Worm (Caenorhabditis elegans) whole organism, early embryonic: ENCODE data around the gene sra-6.

ENCODE experiments used
- B0310.2 ChIP-seq: sonication (generic microtip); optimal IDR thresholded peaks from 2 replicates; lab custom pipeline; 2016; ENCODE audit warnings: mild to moderate bottlenecking, missing genetic modification characterization, missing compliant biosample characterization
- F13C5.2 ChIP-seq: sonication (generic microtip); optimal IDR thresholded peaks from 2 replicates; lab custom pipeline; 2017; ENCODE audit warnings: mild to moderate bottlenecking, missing genetic modification characterization, inconsistent platforms, missing compliant biosample characterization
- aly-1 ChIP-seq: sonication (generic microtip); optimal IDR thresholded peaks from 2 replicates; lab custom pipeline; 2016; ENCODE audit warnings: missing genetic modification characterization, missing compliant biosample characterization
- ama-1 ChIP-seq: fragments of 150-350 bp; optimal IDR thresholded peaks from 2 replicates; lab custom pipeline; 2014
- ceh-13 ChIP-seq: fragments of 200-800 bp; sonication (Bioruptor generic); optimal IDR thresholded peaks from 2 replicates; lab custom pipeline; 2018; ENCODE audit warnings: mild to moderate bottlenecking, missing genetic modification characterization, missing compliant biosample characterization
- ceh-36 ChIP-seq: sonication (generic microtip); optimal IDR thresholded peaks from 2 replicates; lab custom pipeline; 2016; ENCODE audit warnings: missing genetic modification characterization, inconsistent platforms, missing compliant biosample characterization
- ets-7 ChIP-seq: sonication (generic microtip); optimal IDR thresholded peaks from 2 replicates; lab custom pipeline; 2016; ENCODE audit warnings: missing genotype, missing genetic modification characterization, missing compliant biosample characterization
- flt-1 ChIP-seq: fragments of 200-800 bp; sonication (Bioruptor generic); IDR thresholded peaks from 2 replicates; pipeline ENCODE4 v1.3.6; 2022; ENCODE audit warnings: missing genetic modification characterization, missing compliant biosample characterization
- hmbx-1 ChIP-seq: sonication (generic microtip); optimal IDR thresholded peaks from 2 replicates; lab custom pipeline; 2016; ENCODE audit warnings: mild to moderate bottlenecking, missing genetic modification characterization, missing compliant biosample characterization
- hmg-4 ChIP-seq: fragments of 200-800 bp; sonication (Bioruptor generic); optimal IDR thresholded peaks from 2 replicates; lab custom pipeline; 2018; ENCODE audit warnings: mild to moderate bottlenecking, missing genetic modification characterization, missing compliant biosample characterization
- hnd-1 ChIP-seq: sonication (generic microtip); optimal IDR thresholded peaks from 2 replicates; lab custom pipeline; 2016; ENCODE audit warnings: missing genetic modification characterization, missing compliant biosample characterization
- pes-1 ChIP-seq: fragments of 200-800 bp; sonication (Bioruptor generic); IDR thresholded peaks from 2 replicates; pipeline ENCODE4 v1.3.6; 2022; ENCODE audit warnings: missing genetic modification reagents, missing genetic modification characterization, missing compliant biosample characterization
- scrt-1 ChIP-seq: fragments of 200-800 bp; sonication (Bioruptor generic); IDR thresholded peaks from 2 replicates; pipeline ENCODE4 v1.3.6; 2022; ENCODE audit warnings: missing genetic modification characterization, missing compliant biosample characterization
- sea-1 ChIP-seq: fragments of 200-800 bp; sonication (Bioruptor generic); conservative IDR thresholded peaks from 2 replicates; pipeline ENCODE4 v1.3.6; 2022; ENCODE audit warnings: missing genetic modification characterization, missing compliant biosample characterization
- tbx-11 ChIP-seq: fragments of 200-800 bp; sonication (Bioruptor generic); IDR thresholded peaks from 2 replicates; pipeline ENCODE4 v1.3.6; 2022; ENCODE audit warnings: missing genetic modification characterization, missing compliant biosample characterization
- tbx-37 ChIP-seq: fragments of 200-800 bp; sonication (Bioruptor generic); conservative IDR thresholded peaks from 2 replicates; pipeline ENCODE4 v1.3.6; 2022; ENCODE audit warnings: missing genetic modification reagents, missing genetic modification characterization, missing compliant biosample characterization
- tra-4 ChIP-seq: sonication (generic microtip); optimal IDR thresholded peaks from 2 replicates; lab custom pipeline; 2017; ENCODE audit warnings: missing genetic modification characterization, missing compliant biosample characterization

Gene sra-6

ce11 chrII:9528480-9528879 is 22.1 kb downstream of the sra-6 start, which contains the start of gene sra-2:
Gene sra-2 (plus strand): TSS chrII:9528780.
- TF ChIP-seq flt-1 (GFP tag; lab: Robert Waterston, UW): no peak
- no peak for TF ChIP-seq ets-7 (tag; lab: Kevin White, UChicago)

ce11 chrII:9523539-9524224 is 26.9 kb downstream of the sra-6 start, which contains the start of gene mex-6:
Gene mex-6 (plus strand): TSS chrII:9524174.
- TF ChIP-seq ceh-13 (no peak), ama-1 (lab: Kevin White, UChicago) (no peak), tra-4 (tag; lab: Kevin White, UChicago) (no peak)

DNA sequence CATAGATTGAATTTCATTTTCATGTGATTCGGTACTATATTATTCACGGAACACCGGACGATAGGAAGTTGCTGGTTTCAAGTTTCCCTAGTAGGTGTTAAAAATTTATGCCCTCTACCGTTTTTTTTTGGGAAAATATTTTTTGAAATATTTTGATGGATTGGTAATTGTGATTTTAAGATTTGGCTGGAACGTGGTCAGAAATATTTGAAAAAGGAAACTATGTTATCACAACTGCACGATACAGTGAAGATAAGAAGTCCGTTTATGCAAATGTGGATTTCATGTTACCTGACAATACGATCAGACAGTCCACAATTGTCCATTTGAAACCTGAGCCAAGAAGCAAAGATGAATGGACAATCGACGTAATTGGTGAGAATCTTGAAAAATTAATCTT is 27.6 kb downstream of the sra-6 start, which contains the start of gene AH6.17:
Gene AH6.17 (plus strand): TSS at position 185 of the 400 bp plus-strand sequence.
- no peak for TF ChIP-seq hmbx-1
- TF ChIP-seq sea-1 (GFP tag; lab: Robert Waterston, UW): no peak

DNA sequence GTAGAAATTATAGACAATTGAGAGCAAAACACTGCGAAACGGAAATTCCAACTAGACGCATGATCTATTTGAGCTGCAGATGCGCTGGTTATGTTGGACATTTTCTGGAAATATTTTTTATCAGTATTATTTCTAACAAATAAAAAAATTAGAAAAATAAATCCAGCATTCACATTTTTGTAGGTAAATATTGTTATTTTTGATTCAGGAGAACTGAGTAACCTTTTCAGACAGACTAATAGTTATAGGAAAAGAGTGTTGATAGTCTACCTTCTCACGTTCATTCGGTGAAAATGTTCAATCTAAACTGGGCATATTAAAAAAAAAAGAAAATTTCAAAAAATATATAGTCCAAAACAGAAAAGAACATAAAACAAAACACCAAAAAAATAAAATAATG is 29.0 kb downstream of the sra-6 start, which contains the start of gene sra-1:
Gene sra-1 (minus strand): TSS at position 101 of the 400 bp plus-strand sequence.
- TF ChIP-seq scrt-1 (GFP tag; lab: Robert Waterston, UW): no peak
- no peak for TF ChIP-seq ama-1 (lab: Kevin White, UChicago)
- TF ChIP-seq tbx-37 (GFP tag; lab: Robert Waterston, UW): no peak
- no peak for TF ChIP-seq pes-1
- no peak for TF ChIP-seq flt-1 (GFP tag; lab: Robert Waterston, UW)

- TF ChIP-seq aly-1 (tag; lab: Kevin White, UChicago): no peak
- TF ChIP-seq ama-1 (lab: Kevin White, UChicago): no peak
- no peak for TF ChIP-seq ceh-36 (tag; lab: Kevin White, UChicago)
- TF ChIP-seq flt-1 (GFP tag; lab: Robert Waterston, UW): no peak
- TF ChIP-seq pes-1: no peak
- no peak for TF ChIP-seq ets-7 (tag; lab: Kevin White, UChicago)
These were observed 31.8 kb downstream of the sra-6 start, which contains the start of the genes sfxn-1.1 and AH6.3 for ce11 chrII:9518781-9519180. Gene sfxn-1.1 (minus strand): TSS chrII:9518881. Gene AH6.3 (plus strand): TSS chrII:9519055.

DNA sequence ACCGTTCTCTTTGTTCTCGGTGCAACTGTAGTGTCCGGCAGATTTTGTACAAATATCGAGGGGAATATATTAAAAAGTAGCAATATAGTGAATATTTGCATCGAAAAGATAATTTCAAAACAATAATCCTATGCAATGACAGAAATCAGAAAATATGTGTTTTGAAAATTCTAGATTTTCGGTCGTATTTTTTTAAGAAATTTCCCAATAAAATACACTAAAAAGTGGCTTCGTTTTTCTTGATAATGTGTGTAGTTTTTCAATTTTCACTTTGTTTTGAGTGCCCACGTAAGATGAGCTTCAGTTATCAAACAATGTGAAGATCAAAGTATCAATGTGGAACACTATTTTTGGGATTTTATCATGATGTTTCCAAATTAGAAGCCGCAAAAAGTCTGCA is 33.8 kb downstream of the sra-6 start, which contains the start of gene gcy-1:
Gene gcy-1 (minus strand): TSS at position 101 of the 400 bp plus-strand sequence.
- no peak for TF ChIP-seq ceh-36 (tag; lab: Kevin White, UChicago)
- TF ChIP-seq hmg-4: no peak

DNA sequence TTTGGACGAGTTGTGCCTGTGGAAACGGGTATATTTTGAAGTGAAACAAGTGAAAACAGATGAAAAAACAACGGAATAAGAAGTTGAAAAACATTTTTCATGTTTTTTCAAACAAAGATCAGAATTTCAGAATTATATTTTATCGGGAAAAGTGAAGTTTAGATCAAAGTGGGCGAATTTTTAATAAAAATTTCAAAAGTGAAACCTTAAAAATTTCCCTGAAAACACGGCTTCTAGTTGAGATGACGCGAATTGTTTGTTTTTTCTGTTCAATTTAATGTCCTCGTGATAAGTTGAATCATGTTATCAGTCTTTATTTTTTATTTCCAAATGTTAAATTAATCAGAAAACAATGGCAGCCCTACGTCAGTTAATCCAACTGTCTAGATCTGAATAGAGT is 43.4 kb downstream of the sra-6 start, which contains the start of gene gcy-3:
Gene gcy-3 (minus strand): TSS at position 101 of the 400 bp plus-strand sequence.
- TF ChIP-seq tbx-11 (GFP tag; lab: Robert Waterston, UW) (no peak), tra-4 (tag; lab: Kevin White, UChicago) (no peak), ceh-36 (tag; lab: Kevin White, UChicago) (no peak), scrt-1 (GFP tag; lab: Robert Waterston, UW) (no peak), ets-7 (tag; lab: Kevin White, UChicago) (no peak), hmbx-1 (no peak), F13C5.2 (no peak), ama-1 (lab: Kevin White, UChicago) (no peak), hmg-4 (no peak), hnd-1 (tag; lab: Kevin White, UChicago) (no peak), tbx-37 (GFP tag; lab: Robert Waterston, UW) (no peak), sea-1 (GFP tag; lab: Robert Waterston, UW) (no peak), pes-1 (no peak), B0310.2 (tag; lab: Kevin White, UChicago) (no peak), aly-1 (tag; lab: Kevin White, UChicago) (no peak)

- TF ChIP-seq ama-1 (lab: Kevin White, UChicago): no peak
- TF ChIP-seq tbx-11 (GFP tag; lab: Robert Waterston, UW): no peak
- TF ChIP-seq hmg-4: no peak
- TF ChIP-seq flt-1 (GFP tag; lab: Robert Waterston, UW): no peak
- TF ChIP-seq B0310.2 (tag; lab: Kevin White, UChicago): no peak
- no peak for TF ChIP-seq aly-1 (tag; lab: Kevin White, UChicago)
- TF ChIP-seq ceh-13: no peak
- no peak for TF ChIP-seq tra-4 (tag; lab: Kevin White, UChicago)
- no peak for TF ChIP-seq hnd-1 (tag; lab: Kevin White, UChicago)
- TF ChIP-seq pes-1: no peak
- no peak for TF ChIP-seq sea-1 (GFP tag; lab: Robert Waterston, UW)
- no peak for TF ChIP-seq hmbx-1
- TF ChIP-seq tbx-37 (GFP tag; lab: Robert Waterston, UW): no peak
- no peak for TF ChIP-seq F13C5.2
- no peak for TF ChIP-seq ets-7 (tag; lab: Kevin White, UChicago)
- no peak for TF ChIP-seq ceh-36 (tag; lab: Kevin White, UChicago)
- no peak for TF ChIP-seq scrt-1 (GFP tag; lab: Robert Waterston, UW)
These were observed 48.7 kb downstream of the sra-6 start for ce11 chrII:9501955-9502354.

- TF ChIP-seq scrt-1 (GFP tag; lab: Robert Waterston, UW) (no peak), hnd-1 (tag; lab: Kevin White, UChicago) (no peak), pes-1 (no peak), tra-4 (tag; lab: Kevin White, UChicago) (no peak), ama-1 (lab: Kevin White, UChicago) (no peak), ets-7 (tag; lab: Kevin White, UChicago) (no peak), flt-1 (GFP tag; lab: Robert Waterston, UW) (no peak), F13C5.2 (no peak)
These were observed 49.7 kb downstream of the sra-6 start for ce11 chrII:9500926-9501325.
